Fruit fly (Drosophila melanogaster) whole organism, prepupa: ENCODE results near the gene Rpt6R.

Experiments used
- Blimp-1 ChIP-seq: fragments of 200-800 bp; sonication (Bioruptor generic); optimal IDR thresholded peaks from 3 replicates; lab custom pipeline; 2017; ENCODE audit warnings: missing biosample characterization, missing genetic modification characterization, mild to moderate bottlenecking, moderate library complexity, missing genetic modification reagents
- CG10631 ChIP-seq: fragments of 200-800 bp; sonication (Bioruptor generic); optimal IDR thresholded peaks from 2 replicates; lab custom pipeline; 2016; ENCODE audit warnings: missing biosample characterization, missing genetic modification characterization
- CG10669 ChIP-seq: fragments of 200-800 bp; sonication (Bioruptor generic); optimal IDR thresholded peaks from 3 replicates; lab custom pipeline; 2018; ENCODE audit warnings: missing biosample characterization, mild to moderate bottlenecking, missing genetic modification characterization, moderate library complexity
- CG11294 ChIP-seq: fragments of 200-800 bp; sonication (Bioruptor generic); IDR thresholded peaks from 2 replicates; pipeline ENCODE4 v1.3.6; 2022; ENCODE audit warnings: missing biosample characterization, missing genetic modification characterization
- CG11762 ChIP-seq: fragments of 200-800 bp; sonication (Bioruptor generic); optimal IDR thresholded peaks from 3 replicates; lab custom pipeline; 2016; ENCODE audit warnings: missing biosample characterization, missing genetic modification characterization; ENCODE audit not compliant: insufficient read depth
- CG11902 ChIP-seq: fragments of 200-800 bp; sonication (Bioruptor generic); optimal IDR thresholded peaks from 3 replicates; lab custom pipeline; 2016; ENCODE audit warnings: missing biosample characterization, missing genetic modification characterization
- CG15336 ChIP-seq: fragments of 200-800 bp; sonication (Bioruptor generic); IDR thresholded peaks from 2 replicates; pipeline ENCODE4 v1.3.6; 2022; ENCODE audit warnings: missing biosample characterization, missing genetic modification characterization
- CG1621 ChIP-seq: fragments of 200-800 bp; sonication (Bioruptor generic); optimal IDR thresholded peaks from 3 replicates; lab custom pipeline; 2018; ENCODE audit warnings: missing biosample characterization, mild to moderate bottlenecking, missing genetic modification characterization
- CG16779 ChIP-seq: fragments of 200-800 bp; sonication (Bioruptor generic); optimal IDR thresholded peaks from 3 replicates; lab custom pipeline; 2017; ENCODE audit warnings: missing biosample characterization, mild to moderate bottlenecking, missing genetic modification characterization
- CG31627 ChIP-seq: fragments of 200-800 bp; sonication (Bioruptor generic); optimal IDR thresholded peaks from 3 replicates; lab custom pipeline; 2016; ENCODE audit warnings: missing biosample characterization, missing genetic modification characterization
- CG34406 ChIP-seq: fragments of 200-800 bp; sonication (Bioruptor generic); optimal IDR thresholded peaks from 3 replicates; lab custom pipeline; 2016; ENCODE audit warnings: missing biosample characterization, missing genetic modification characterization
- CG4318 ChIP-seq: fragments of 200-800 bp; sonication (Bioruptor generic); optimal IDR thresholded peaks from 3 replicates; lab custom pipeline; 2017; ENCODE audit warnings: missing biosample characterization, mild to moderate bottlenecking, missing genetic modification characterization
- CG6808 ChIP-seq: fragments of 200-800 bp; sonication (Bioruptor generic); optimal IDR thresholded peaks from 3 replicates; lab custom pipeline; 2017; ENCODE audit warnings: missing biosample characterization, missing genetic modification characterization, mild to moderate bottlenecking, moderate library complexity, missing genetic modification reagents
- CG6854 ChIP-seq: fragments of 200-800 bp; sonication (Bioruptor generic); optimal IDR thresholded peaks from 2 replicates; lab custom pipeline; 2017; ENCODE audit warnings: missing biosample characterization, mild to moderate bottlenecking, missing genetic modification characterization
- CG7368 ChIP-seq: fragments of 200-800 bp; sonication (Bioruptor generic); optimal IDR thresholded peaks from 3 replicates; lab custom pipeline; 2016; ENCODE audit warnings: missing biosample characterization, missing genetic modification characterization
- CG8119 ChIP-seq: fragments of 200-800 bp; sonication (Bioruptor generic); IDR thresholded peaks from 3 replicates; pipeline ENCODE4 v1.3.6; 2022; ENCODE audit warnings: missing biosample characterization, missing genetic modification characterization
- CG8319 ChIP-seq: fragments of 200-800 bp; sonication (Bioruptor generic); optimal IDR thresholded peaks from 3 replicates; lab custom pipeline; 2016; ENCODE audit warnings: missing biosample characterization, missing genetic modification characterization
- Eip75B ChIP-seq: fragments of 200-800 bp; sonication (Bioruptor generic); optimal IDR thresholded peaks from 3 replicates; lab custom pipeline; 2016; ENCODE audit warnings: missing biosample characterization, missing genetic modification characterization
- Eip78C ChIP-seq: fragments of 200-800 bp; sonication (Bioruptor generic); peaks from one replicate; lab custom pipeline; 2016; ENCODE audit warnings: missing biosample characterization, missing genetic modification characterization
- Eip93F ChIP-seq: fragments of 200-800 bp; sonication (Bioruptor generic); optimal IDR thresholded peaks from 2 replicates; lab custom pipeline; 2016; ENCODE audit warnings: missing biosample characterization, mild to moderate bottlenecking, missing genetic modification characterization
- Ets21C ChIP-seq: fragments of 200-800 bp; sonication (Bioruptor generic); optimal IDR thresholded peaks from 3 replicates; lab custom pipeline; 2016; ENCODE audit warnings: missing biosample characterization, missing genetic modification characterization
- Ets96B ChIP-seq: fragments of 200-800 bp; optimal IDR thresholded peaks from 2 replicates; lab custom pipeline; 2019; ENCODE audit warnings: missing biosample characterization, mild to moderate bottlenecking, missing genetic modification characterization, moderate library complexity
- Gug ChIP-seq: fragments of 200-800 bp; sonication (Bioruptor generic); IDR thresholded peaks from 2 replicates; pipeline ENCODE4 v1.3.6; 2022; ENCODE audit warnings: missing biosample characterization, missing genetic modification characterization
- Hr39 ChIP-seq: fragments of 200-800 bp; sonication (Bioruptor generic); optimal IDR thresholded peaks from 2 replicates; lab custom pipeline; 2016; ENCODE audit warnings: missing biosample characterization, missing genetic modification characterization
- Lpt ChIP-seq: fragments of 200-800 bp; sonication (Bioruptor generic); optimal IDR thresholded peaks from 3 replicates; lab custom pipeline; 2016; ENCODE audit warnings: missing biosample characterization, missing genetic modification characterization
- Met ChIP-seq: fragments of 200-800 bp; sonication (Bioruptor generic); optimal IDR thresholded peaks from 3 replicates; lab custom pipeline; 2016; ENCODE audit warnings: missing biosample characterization, missing genetic modification characterization
- OdsH ChIP-seq: fragments of 200-800 bp; sonication (Bioruptor generic); optimal IDR thresholded peaks from 3 replicates; lab custom pipeline; 2016; ENCODE audit warnings: missing biosample characterization, missing genetic modification characterization
- Smox ChIP-seq: fragments of 200-800 bp; sonication (Bioruptor generic); optimal IDR thresholded peaks from 3 replicates; lab custom pipeline; 2016; ENCODE audit warnings: missing biosample characterization, missing genetic modification characterization
- Sox14 ChIP-seq: fragments of 200-800 bp; sonication (Bioruptor generic); optimal IDR thresholded peaks from 3 replicates; lab custom pipeline; 2016; ENCODE audit warnings: missing biosample characterization, missing genetic modification characterization
- acj6 ChIP-seq: fragments of 200-800 bp; sonication (Bioruptor generic); optimal IDR thresholded peaks from 3 replicates; lab custom pipeline; 2016; ENCODE audit warnings: missing biosample characterization, missing genetic modification characterization
- cyc ChIP-seq: fragments of 200-800 bp; sonication (Bioruptor generic); optimal IDR thresholded peaks from 3 replicates; lab custom pipeline; 2016; ENCODE audit warnings: missing biosample characterization, missing genetic modification characterization
- dac ChIP-seq: fragments of 200-800 bp; sonication (Bioruptor generic); optimal IDR thresholded peaks from 2 replicates; lab custom pipeline; 2017; ENCODE audit warnings: missing biosample characterization, mild to moderate bottlenecking, missing genetic modification characterization
- dsx ChIP-seq: fragments of 200-800 bp; optimal IDR thresholded peaks from 3 replicates; lab custom pipeline; 2019; ENCODE audit warnings: missing biosample characterization, mild to moderate bottlenecking, missing genetic modification characterization, moderate library complexity; ENCODE audit not compliant: poor library complexity, severe bottlenecking
- eg ChIP-seq: fragments of 200-800 bp; sonication (Bioruptor generic); IDR thresholded peaks from 3 replicates; pipeline ENCODE4 v1.3.6; 2022; ENCODE audit warnings: missing biosample characterization, missing genetic modification characterization
- esn ChIP-seq: fragments of 200-800 bp; sonication (Bioruptor generic); optimal IDR thresholded peaks from 2 replicates; lab custom pipeline; 2016; ENCODE audit warnings: missing biosample characterization, mild to moderate bottlenecking, missing genetic modification characterization, moderate library complexity
- fd59A ChIP-seq: fragments of 200-800 bp; sonication (Bioruptor generic); optimal IDR thresholded peaks from 2 replicates; lab custom pipeline; 2017; ENCODE audit warnings: missing biosample characterization, mild to moderate bottlenecking, missing genetic modification characterization, missing genetic modification reagents
- fd85E ChIP-seq: fragments of 200-800 bp; sonication (Bioruptor generic); optimal IDR thresholded peaks from 3 replicates; lab custom pipeline; 2016; ENCODE audit warnings: missing biosample characterization, missing genetic modification characterization
- lz ChIP-seq: fragments of 200-800 bp; sonication (Bioruptor generic); optimal IDR thresholded peaks from 3 replicates; lab custom pipeline; 2016; ENCODE audit warnings: missing biosample characterization, missing genetic modification characterization
- pdm3 ChIP-seq: fragments of 200-800 bp; sonication (Bioruptor generic); optimal IDR thresholded peaks from 3 replicates; lab custom pipeline; 2016; ENCODE audit warnings: missing biosample characterization, missing genetic modification characterization
- salr ChIP-seq, 2 experiments: fragments of 200-800 bp; sonication (Bioruptor generic); optimal IDR thresholded peaks; 3 replicates each; lab custom pipeline; 2016 to 2018; ENCODE audit warnings: missing biosample characterization in 2 of 2, missing genetic modification characterization in 2 of 2, mild to moderate bottlenecking in 1 of 2
- spab ChIP-seq: fragments of 200-800 bp; sonication (Bioruptor generic); optimal IDR thresholded peaks from 2 replicates; lab custom pipeline; 2017; ENCODE audit warnings: missing biosample characterization, mild to moderate bottlenecking, missing genetic modification characterization, missing genetic modification reagents
- ss ChIP-seq, 2 experiments: fragments of 200-800 bp; sonication (Bioruptor generic); optimal IDR thresholded peaks; 2 replicates in 1 of 2; 3 replicates in 1 of 2; lab custom pipeline; 2017 to 2018; ENCODE audit warnings: mild to moderate bottlenecking in 2 of 2, missing biosample characterization in 2 of 2, missing genetic modification characterization in 2 of 2, moderate library complexity in 1 of 2
- svp ChIP-seq: fragments of 200-800 bp; sonication (Bioruptor generic); peaks from one replicate; lab custom pipeline; 2016; ENCODE audit warnings: missing biosample characterization, missing genetic modification characterization
- topi ChIP-seq: fragments of 200-800 bp; sonication (Bioruptor generic); optimal IDR thresholded peaks from 3 replicates; lab custom pipeline; 2016; ENCODE audit warnings: missing biosample characterization, missing genetic modification characterization
- vri ChIP-seq: fragments of 200-800 bp; sonication (Bioruptor generic); optimal IDR thresholded peaks from 3 replicates; lab custom pipeline; 2016; ENCODE audit warnings: missing biosample characterization, mild to moderate bottlenecking, missing genetic modification characterization

Rpt6R gene

DNA sequence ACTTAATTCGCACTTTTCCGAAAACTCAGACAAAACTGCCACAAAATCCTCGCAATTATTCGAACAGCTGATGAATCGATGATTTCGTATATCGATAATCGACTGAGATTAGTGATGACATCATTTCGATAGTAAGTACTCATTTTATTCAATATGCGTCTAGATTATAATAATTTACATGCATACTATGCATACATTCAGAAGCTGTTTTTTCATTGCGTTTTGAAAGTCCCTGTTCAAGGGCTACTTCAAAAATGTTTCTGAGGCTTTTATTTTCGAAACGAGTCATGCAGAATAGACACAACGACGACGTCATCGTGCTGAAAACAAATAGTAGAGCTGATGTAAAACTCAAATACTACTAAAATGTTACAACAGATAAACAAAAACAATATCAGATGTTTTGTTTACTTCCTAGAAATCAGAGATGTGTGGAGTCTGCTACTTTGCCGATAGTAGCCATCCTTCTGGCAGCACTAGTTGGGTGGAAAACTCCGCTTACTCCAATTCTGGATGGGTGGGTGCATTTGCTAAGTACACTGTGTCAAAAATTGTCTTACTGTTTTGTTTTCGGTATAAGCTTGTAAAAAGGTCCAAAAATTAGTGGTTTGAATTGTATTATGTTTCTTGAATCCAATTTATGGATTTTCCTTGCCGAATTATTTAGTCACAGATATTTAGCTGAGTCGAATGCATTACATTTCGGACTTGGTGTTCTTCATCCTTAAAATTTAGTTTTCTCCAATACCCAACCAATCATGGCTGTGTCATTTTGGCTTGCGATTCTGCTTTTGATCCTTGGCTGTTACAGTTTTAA, 18.2 kb upstream of the Rpt6R start, which contains the start of the genes CG2246 and CG31021 (continued):
- TF ChIP-seq esn (GFP tag; lab: Kevin White, UChicago) (peak; percentile 52), Hr39 (GFP tag; lab: Kevin White, UChicago) (peak; percentile 52), ss (GFP tag; optimal IDR thresholded peaks at IDR 0.05; lab: Kevin White, UChicago) (no peak), CG16779 (no peak), Smox (GFP tag; lab: Kevin White, UChicago) (peak; percentile 34), Eip75B (GFP tag; lab: Kevin White, UChicago) (peak; percentile 13), CG10669 (peak; percentile 14), OdsH (peak; percentile 34), Eip93F (peak; percentile 6), fd59A (GFP tag; lab: Kevin White, UChicago) (no peak), Sox14 (GFP tag; lab: Kevin White, UChicago) (peak; percentile 27), Gug (GFP tag; lab: Robert Waterston, UW) (0 out of 2 replicates have a peak, but pooled peaks have one; percentile 16)

dm6 chr3R:30600154-30601009, 16.9 kb upstream of the Rpt6R start:
- TF ChIP-seq Ets21C (GFP tag; lab: Kevin White, UChicago), result peak; percentile 83
- TF ChIP-seq CG6854 (GFP tag; lab: Kevin White, UChicago), result peak; percentile 24
- TF ChIP-seq CG8319, result peak; percentile 76
- TF ChIP-seq svp, result peak; percentile 96
- TF ChIP-seq dsx, result peak; percentile 87
- peak; percentile 93 for TF ChIP-seq Sox14 (GFP tag; lab: Kevin White, UChicago)
- TF ChIP-seq lz (GFP tag; lab: Kevin White, UChicago), result peak; percentile 93
- peak; percentile 68 for TF ChIP-seq CG4318 (GFP tag; lab: Kevin White, UChicago)
- TF ChIP-seq CG1621 (tag; lab: Kevin White, UChicago), result peak; percentile 81
- peak; percentile 90 for TF ChIP-seq CG10631 (GFP tag; lab: Kevin White, UChicago)
- TF ChIP-seq Gug (GFP tag; lab: Robert Waterston, UW), result peak; percentile 91
- peak; percentile 74 to 89 for TF ChIP-seq salr (GFP tag; optimal IDR thresholded peaks at IDR 0.05; lab: Kevin White, UChicago)
- peak; percentile 83 for TF ChIP-seq CG11902 (GFP tag; lab: Kevin White, UChicago)
- peak; percentile 93 for TF ChIP-seq Smox (GFP tag; lab: Kevin White, UChicago)
- peak; percentile 99 for TF ChIP-seq Eip78C
- peak; percentile 82 for TF ChIP-seq Ets96B (tag; lab: Kevin White, UChicago)
- TF ChIP-seq Lpt (GFP tag; lab: Kevin White, UChicago), result peak; percentile 79
- peak; percentile 91 for TF ChIP-seq CG11294 (GFP tag; lab: Robert Waterston, UW)
- peak; percentile 93 for TF ChIP-seq pdm3 (GFP tag; lab: Kevin White, UChicago)
- peak; percentile 84 for TF ChIP-seq CG10669
- peak; percentile 90 for TF ChIP-seq CG31627 (GFP tag; lab: Kevin White, UChicago)
- TF ChIP-seq CG34406 (GFP tag; lab: Kevin White, UChicago), result peak; percentile 93
- TF ChIP-seq cyc (GFP tag; lab: Kevin White, UChicago), result peak; percentile 88
- peak; percentile 94 for TF ChIP-seq CG7368 (GFP tag; lab: Kevin White, UChicago)
- peak; percentile 64 for TF ChIP-seq Blimp-1 (GFP tag; lab: Kevin White, UChicago)
- peak; percentile 92 for TF ChIP-seq acj6 (GFP tag; lab: Kevin White, UChicago)
- peak; percentile 65 for TF ChIP-seq spab
- TF ChIP-seq Met, result peak; percentile 93
- peak; percentile 63 for TF ChIP-seq CG6808 (GFP tag; lab: Kevin White, UChicago)
- TF ChIP-seq topi (GFP tag; lab: Kevin White, UChicago), result peak; percentile 94
- TF ChIP-seq eg (GFP tag; lab: Robert Waterston, UW), result peak; percentile 98
- peak; percentile 74 for TF ChIP-seq fd59A (GFP tag; lab: Kevin White, UChicago)
- peak; percentile 96 for TF ChIP-seq esn (GFP tag; lab: Kevin White, UChicago)
- peak; percentile 66 for TF ChIP-seq dac (GFP tag; lab: Kevin White, UChicago)
- TF ChIP-seq fd85E (GFP tag; lab: Kevin White, UChicago), result peak; percentile 68
- peak; percentile 98 for TF ChIP-seq vri (GFP tag; lab: Kevin White, UChicago)
- peak; percentile 77 for TF ChIP-seq CG11762 (GFP tag; lab: Kevin White, UChicago)
- peak; percentile 87 for TF ChIP-seq CG16779
- peak; percentile 97 for TF ChIP-seq CG15336
- TF ChIP-seq CG8119 (GFP tag; lab: Robert Waterston, UW), result peak; percentile 95
